ENCODE assay signal across 2 fruit fly cellular contexts in genomic region chr3R:12083537-12083936, dm6.
A peak's percentile ranks its signal among the peaks of the same experiment; 100 is the strongest.
TF ChIP-seq lines count a peak whose summit lies in the region.

No protein-coding gene starts in this region.

TF ChIP-seq in whole organism, embryonic, 481 proteins besides CTCF, POLR2A, EP300 and RAD21 (continued from another document):
- TF ChIP-seq tgo (GFP tag; IDR thresholded peaks at IDR 0.05; lab: Robert Waterston, UW) (peak; percentile 27; the same call in 1 of the 3 replicates), CG18619 (GFP tag; optimal IDR thresholded peaks at IDR 0.05; lab: Kevin White, UChicago) (peak; percentile 14), sna (GFP tag; IDR thresholded peaks at IDR 0.05; lab: Robert Waterston, UW; ENCODE audit: partially characterized antibody) (no peak), bcd (GFP tag; optimal IDR thresholded peaks at IDR 0.05; lab: Kevin White, UChicago) (peak; percentile 1), CG11695 (GFP tag; IDR thresholded peaks at IDR 0.05; lab: Robert Waterston, UW) (0 out of 3 replicates have a peak, but pooled peaks have one; percentile 28), CoRest (tag; optimal IDR thresholded peaks at IDR 0.05; lab: Kevin White, UChicago) (peak; percentile 35), Med (GFP tag; lab: Kevin White, UChicago) (peak; percentile 84), dysf (GFP tag; IDR thresholded peaks at IDR 0.05; lab: Robert Waterston, UW) (peak; percentile 70), run (tag; optimal IDR thresholded peaks at IDR 0.05; lab: Kevin White, UChicago) (no peak), CG10274 (GFP tag; optimal IDR thresholded peaks at IDR 0.05; lab: Kevin White, UChicago) (peak; percentile 12), Hr78 (GFP tag; optimal IDR thresholded peaks at IDR 0.05; lab: Kevin White, UChicago) (peak in 1 of 2 experiments; percentile 38), PHDP (tag; optimal IDR thresholded peaks at IDR 0.05; lab: Kevin White, UChicago) (peak; percentile 1), CG15601 (tag; optimal IDR thresholded peaks at IDR 0.05; lab: Kevin White, UChicago) (no peak), CG11560 (tag; IDR thresholded peaks at IDR 0.05; lab: Robert Waterston, UW) (0 out of 3 replicates have a peak, but pooled peaks have one; percentile 23), CG12299 (tag; optimal IDR thresholded peaks at IDR 0.05; lab: Kevin White, UChicago) (no peak), Sry-β (GFP tag; optimal IDR thresholded peaks at IDR 0.05; lab: Kevin White, UChicago) (no peak), CG10462 (GFP tag; optimal IDR thresholded peaks at IDR 0.05; lab: Kevin White, UChicago) (no peak), CG2120 (GFP tag; optimal IDR thresholded peaks at IDR 0.05; lab: Kevin White, UChicago) (peak; percentile 66), CG10147 (GFP tag; optimal IDR thresholded peaks at IDR 0.05; lab: Kevin White, UChicago) (peak; percentile 15), slbo (GFP tag; IDR thresholded peaks at IDR 0.05; lab: Robert Waterston, UW) (peak; percentile 41; the same call in 1 of the 2 replicates), CG9932 (GFP tag; IDR thresholded peaks at IDR 0.05; lab: Robert Waterston, UW) (peak; percentile 42; the same call in 1 of the 2 replicates), vvl (GFP tag; IDR thresholded peaks at IDR 0.05; lab: Robert Waterston, UW) (peak; percentile 56; the same call in 1 of the 2 replicates), CG4424 (GFP tag; optimal IDR thresholded peaks at IDR 0.05; lab: Kevin White, UChicago) (peak; percentile 12), ttk (GFP tag; IDR thresholded peaks at IDR 0.05; lab: Robert Waterston, UW) (no peak), HLHmδ (GFP tag; optimal IDR thresholded peaks at IDR 0.05; lab: Kevin White, UChicago) (no peak), sens (GFP tag; lab: Kevin White, UChicago) (peak; percentile 42), nmo (GFP tag; optimal IDR thresholded peaks at IDR 0.05; lab: Kevin White, UChicago) (peak; percentile 9), Ptx1 (GFP tag; IDR thresholded peaks at IDR 0.05; lab: Robert Waterston, UW) (peak; percentile 40), CG17359 (tag; optimal IDR thresholded peaks at IDR 0.05; lab: Kevin White, UChicago) (peak; percentile 14), CG13624 (GFP tag; optimal IDR thresholded peaks at IDR 0.05; lab: Kevin White, UChicago) (peak; percentile 17), zfh2 (GFP tag; optimal IDR thresholded peaks at IDR 0.05; lab: Kevin White, UChicago) (peak; percentile 39), Hsf (GFP tag; optimal IDR thresholded peaks at IDR 0.05; lab: Kevin White, UChicago) (peak; percentile 3), bab2 (GFP tag; optimal IDR thresholded peaks at IDR 0.05; lab: Kevin White, UChicago) (peak; percentile 3), Hmr (GFP tag; optimal IDR thresholded peaks at IDR 0.05; lab: Kevin White, UChicago) (peak; percentile 37), Lim3 (GFP tag; IDR thresholded peaks at IDR 0.05; lab: Robert Waterston, UW) (no peak), sd (tag; optimal IDR thresholded peaks at IDR 0.05; lab: Kevin White, UChicago) (peak; percentile 9), Nf-YC (tag; optimal IDR thresholded peaks at IDR 0.05; lab: Kevin White, UChicago) (no peak), fd3F (GFP tag; optimal IDR thresholded peaks at IDR 0.05; lab: Kevin White, UChicago) (peak; percentile 43), ems (GFP tag; optimal IDR thresholded peaks at IDR 0.05; lab: Kevin White, UChicago) (peak; percentile 32), unpg (GFP tag; optimal IDR thresholded peaks at IDR 0.05; lab: Kevin White, UChicago) (peak; percentile 10), Xrp1 (GFP tag; IDR thresholded peaks at IDR 0.05; lab: Robert Waterston, UW) (no peak), Dip3 (GFP tag; optimal IDR thresholded peaks at IDR 0.05; lab: Kevin White, UChicago) (peak; percentile 22), CG13424 (tag; optimal IDR thresholded peaks at IDR 0.05; lab: Kevin White, UChicago) (peak; percentile 6), Neu2 (GFP tag; optimal IDR thresholded peaks at IDR 0.05; lab: Kevin White, UChicago; ENCODE audit: borderline replicate concordance) (no peak), Meics (GFP tag; optimal IDR thresholded peaks at IDR 0.05; lab: Kevin White, UChicago) (peak; percentile 48), Fer3 (tag; optimal IDR thresholded peaks at IDR 0.05; lab: Kevin White, UChicago) (peak; percentile 23), CG8765 (GFP tag; IDR thresholded peaks at IDR 0.05; lab: Robert Waterston, UW) (no peak), NC2β (GFP tag; optimal IDR thresholded peaks at IDR 0.05; lab: Kevin White, UChicago) (no peak), CG10366 (GFP tag; IDR thresholded peaks at IDR 0.05; lab: Robert Waterston, UW) (peak; percentile 28; the same call in 1 of the 2 replicates), CG12659 (GFP tag; optimal IDR thresholded peaks at IDR 0.05; lab: Kevin White, UChicago) (peak; percentile 13), CG2678 (tag; optimal IDR thresholded peaks at IDR 0.05; lab: Kevin White, UChicago) (peak; percentile 56), CG12769 (tag; optimal IDR thresholded peaks at IDR 0.05; lab: Kevin White, UChicago) (peak; percentile 40), mam (GFP tag; optimal IDR thresholded peaks at IDR 0.05; lab: Kevin White, UChicago) (peak; percentile 24), CG6854 (GFP tag; optimal IDR thresholded peaks at IDR 0.05; lab: Kevin White, UChicago) (no peak), dmrt99B (tag; optimal IDR thresholded peaks at IDR 0.05; lab: Kevin White, UChicago) (peak; percentile 34), CG34422 (GFP tag; IDR thresholded peaks at IDR 0.05; lab: Robert Waterston, UW) (0 out of 3 replicates have a peak, but pooled peaks have one; percentile 12), lilli (GFP tag; optimal IDR thresholded peaks at IDR 0.05; lab: Kevin White, UChicago) (peak; percentile 33), B-H2 (GFP tag; optimal IDR thresholded peaks at IDR 0.05; lab: Kevin White, UChicago) (no peak), CG7839 (tag; optimal IDR thresholded peaks at IDR 0.05; lab: Kevin White, UChicago) (peak; percentile 56)
TF ChIP-seq in whole organism, embryonic: peak in this region for 56.

TF ChIP-seq in whole organism, prepupa, 60 proteins besides CTCF, POLR2A, EP300 and RAD21 (continued from another document):
- TF ChIP-seq fkh (GFP tag; optimal IDR thresholded peaks at IDR 0.05; lab: Kevin White, UChicago) (peak; percentile 19), Hr4 (GFP tag; optimal IDR thresholded peaks at IDR 0.05; lab: Kevin White, UChicago) (no peak), Hr39 (GFP tag; optimal IDR thresholded peaks at IDR 0.05; lab: Kevin White, UChicago) (peak; percentile 30), CG6792 (GFP tag; optimal IDR thresholded peaks at IDR 0.05; lab: Kevin White, UChicago) (peak; percentile 11), esn (GFP tag; optimal IDR thresholded peaks at IDR 0.05; lab: Kevin White, UChicago) (peak; percentile 33), Gug (GFP tag; IDR thresholded peaks at IDR 0.05; lab: Robert Waterston, UW) (no peak), Sox14 (GFP tag; optimal IDR thresholded peaks at IDR 0.05; lab: Kevin White, UChicago) (no peak), Blimp-1 (GFP tag; optimal IDR thresholded peaks at IDR 0.05; lab: Kevin White, UChicago) (no peak), CG1621 (tag; optimal IDR thresholded peaks at IDR 0.05; lab: Kevin White, UChicago) (no peak), CG31627 (GFP tag; optimal IDR thresholded peaks at IDR 0.05; lab: Kevin White, UChicago) (peak; percentile 28), Sox15 (GFP tag; optimal IDR thresholded peaks at IDR 0.05; lab: Kevin White, UChicago) (no peak), dsx (GFP tag; optimal IDR thresholded peaks at IDR 0.05; lab: Kevin White, UChicago; ENCODE audit: poor library complexity, severe bottlenecking) (no peak), Eip93F (GFP tag; optimal IDR thresholded peaks at IDR 0.05; lab: Kevin White, UChicago) (no peak), Met (GFP tag; optimal IDR thresholded peaks at IDR 0.05; lab: Kevin White, UChicago) (peak; percentile 31), CG9139 (GFP tag; optimal IDR thresholded peaks at IDR 0.05; lab: Kevin White, UChicago) (no peak), cyc (GFP tag; optimal IDR thresholded peaks at IDR 0.05; lab: Kevin White, UChicago) (peak; percentile 5), CG8632 (GFP tag; optimal IDR thresholded peaks at IDR 0.05; lab: Kevin White, UChicago) (peak; percentile 17), CG3919 (GFP tag; optimal IDR thresholded peaks at IDR 0.05; lab: Kevin White, UChicago) (no peak), fd59A (GFP tag; optimal IDR thresholded peaks at IDR 0.05; lab: Kevin White, UChicago) (no peak), acj6 (GFP tag; optimal IDR thresholded peaks at IDR 0.05; lab: Kevin White, UChicago) (peak; percentile 15), CG34406 (GFP tag; optimal IDR thresholded peaks at IDR 0.05; lab: Kevin White, UChicago) (peak; percentile 9), CG6163 (GFP tag; IDR thresholded peaks at IDR 0.05; lab: Robert Waterston, UW) (no peak), CG11902 (GFP tag; optimal IDR thresholded peaks at IDR 0.05; lab: Kevin White, UChicago) (no peak)
